Fruit fly (Drosophila melanogaster) whole organism, embryonic: ENCODE results near the gene eIF3h.

Experiments used
- Atf6 ChIP-seq: fragments of 200-800 bp; sonication (Bioruptor generic); IDR thresholded peaks from 2 replicates; pipeline ENCODE4 v1.3.6; 2022; ENCODE audit warnings: missing biosample characterization, missing genetic modification characterization
- CG11398 ChIP-seq: fragments of 200-800 bp; sonication (Bioruptor generic); optimal IDR thresholded peaks from 2 replicates; lab custom pipeline; 2016; ENCODE audit warnings: missing biosample characterization, missing genetic modification characterization
- CG12299 ChIP-seq: fragments of 200-800 bp; sonication (Bioruptor generic); optimal IDR thresholded peaks from 2 replicates; lab custom pipeline; 2018; ENCODE audit warnings: missing biosample characterization, mild to moderate bottlenecking, missing genetic modification characterization
- CG12942 ChIP-seq: fragments of 200-800 bp; sonication (Bioruptor generic); optimal IDR thresholded peaks from 3 replicates; lab custom pipeline; 2016; ENCODE audit warnings: missing biosample characterization, missing genetic modification characterization
- CG15601 ChIP-seq: fragments of 200-800 bp; sonication (Bioruptor generic); optimal IDR thresholded peaks from 3 replicates; lab custom pipeline; 2019; ENCODE audit warnings: missing biosample characterization, mild to moderate bottlenecking, missing genetic modification characterization, moderate library complexity
- CG2712 ChIP-seq: fragments of 200-800 bp; optimal IDR thresholded peaks from 3 replicates; lab custom pipeline; 2019; ENCODE audit warnings: missing biosample characterization, mild to moderate bottlenecking, missing genetic modification characterization, moderate library complexity
- CG32532 ChIP-seq: fragments of 200-800 bp; sonication (Bioruptor generic); IDR thresholded peaks from 2 replicates; pipeline ENCODE4 v1.3.6; 2022; ENCODE audit warnings: missing biosample characterization, missing genetic modification characterization
- CG5180 ChIP-seq: fragments of 200-800 bp; sonication (Bioruptor generic); optimal IDR thresholded peaks from 3 replicates; lab custom pipeline; 2017; ENCODE audit warnings: missing biosample characterization, missing genetic modification characterization, mild to moderate bottlenecking, moderate library complexity, missing genetic modification reagents
- CG8089 ChIP-seq: fragments of 200-800 bp; sonication (Bioruptor generic); optimal IDR thresholded peaks from 3 replicates; lab custom pipeline; 2016; ENCODE audit warnings: missing biosample characterization, missing genetic modification characterization
- CG9437 ChIP-seq: fragments of 200-800 bp; sonication (Bioruptor generic); optimal IDR thresholded peaks from 2 replicates; lab custom pipeline; 2018; ENCODE audit warnings: missing biosample characterization, mild to moderate bottlenecking, missing genetic modification characterization
- CG9797 ChIP-seq: fragments of 200-800 bp; sonication (Bioruptor generic); optimal IDR thresholded peaks from 3 replicates; lab custom pipeline; 2018; ENCODE audit warnings: missing biosample characterization, mild to moderate bottlenecking, missing genetic modification characterization
- CTCF ChIP-seq: fragments of 200-800 bp; sonication (Bioruptor generic); optimal IDR thresholded peaks from 2 replicates; lab custom pipeline; 2017; ENCODE audit warnings: missing biosample characterization, mild to moderate bottlenecking, missing genetic modification characterization, moderate library complexity
- Ets65A ChIP-seq: fragments of 200-800 bp; sonication (Bioruptor generic); peaks from one replicate; lab custom pipeline; 2016; ENCODE audit warnings: missing biosample characterization, missing genetic modification characterization
- MBD-R2 ChIP-seq: fragments of 200-800 bp; sonication (Bioruptor generic); IDR thresholded peaks from 2 replicates; pipeline ENCODE4 v1.3.6; 2022; ENCODE audit warnings: missing biosample characterization, missing genetic modification characterization
- MESR4 ChIP-seq: fragments of 200-800 bp; sonication (Bioruptor generic); optimal IDR thresholded peaks from 2 replicates; lab custom pipeline; 2018; ENCODE audit warnings: missing biosample characterization, mild to moderate bottlenecking, missing genetic modification characterization, moderate library complexity
- Med ChIP-seq: fragments of 200-800 bp; sonication (Bioruptor generic); peaks from one replicate; lab custom pipeline; 2016; ENCODE audit warnings: missing biosample characterization, missing genetic modification characterization, mild to moderate bottlenecking, inconsistent platforms, moderate library complexity
- Rfx ChIP-seq: fragments of 200-800 bp; sonication (Bioruptor generic); IDR thresholded peaks from 2 replicates; pipeline ENCODE4 v1.3.6; 2022; ENCODE audit warnings: missing biosample characterization, missing genetic modification characterization
- abd-A ChIP-seq: fragments of 200-800 bp; sonication (Bioruptor generic); optimal IDR thresholded peaks from 3 replicates; lab custom pipeline; 2019; ENCODE audit warnings: missing biosample characterization, mild to moderate bottlenecking, missing genetic modification characterization, moderate library complexity
- bbx ChIP-seq: fragments of 200-800 bp; sonication (Bioruptor generic); IDR thresholded peaks from 2 replicates; pipeline ENCODE4 v1.3.6; 2022; ENCODE audit warnings: missing biosample characterization, missing genetic modification characterization; ENCODE audit not compliant: partially characterized antibody
- cas ChIP-seq: fragments of 200-800 bp; sonication (Bioruptor generic); IDR thresholded peaks from 2 replicates; pipeline ENCODE4 v1.3.6; 2022; ENCODE audit warnings: missing biosample characterization, missing genetic modification characterization
- chinmo ChIP-seq: fragments of 200-800 bp; sonication (Bioruptor generic); IDR thresholded peaks from 4 replicates; pipeline ENCODE4 v1.3.6; 2022; ENCODE audit warnings: missing biosample characterization, missing genetic modification characterization; ENCODE audit not compliant: partially characterized antibody
- ewg ChIP-seq: fragments of 200-800 bp; sonication (Bioruptor generic); optimal IDR thresholded peaks from 3 replicates; lab custom pipeline; 2017; ENCODE audit warnings: mild to moderate bottlenecking, missing biosample characterization, missing genetic modification reagents, missing genetic modification characterization
- fru ChIP-seq: fragments of >200 bp; optimal IDR thresholded peaks from 2 replicates; lab custom pipeline; 2017
- ftz-f1 ChIP-seq: fragments of 200-800 bp; sonication (Bioruptor generic); optimal IDR thresholded peaks from 2 replicates; lab custom pipeline; 2016; ENCODE audit warnings: missing biosample characterization, missing genetic modification characterization
- gcm ChIP-seq: fragments of 200-800 bp; sonication (Bioruptor generic); optimal IDR thresholded peaks from 2 replicates; lab custom pipeline; 2019; ENCODE audit warnings: missing biosample characterization, mild to moderate bottlenecking, missing genetic modification characterization, moderate library complexity
- gfzf ChIP-seq: fragments of 200-800 bp; sonication (Bioruptor generic); optimal IDR thresholded peaks from 2 replicates; lab custom pipeline; 2016; ENCODE audit warnings: missing biosample characterization, mild to moderate bottlenecking, missing genetic modification characterization, moderate library complexity
- hbn ChIP-seq: fragments of 200-800 bp; sonication (Bioruptor generic); IDR thresholded peaks from 2 replicates; pipeline ENCODE4 v1.3.6; 2022; ENCODE audit warnings: missing biosample characterization, missing genetic modification characterization; ENCODE audit not compliant: partially characterized antibody
- lilli ChIP-seq: fragments of 200-800 bp; sonication (Bioruptor generic); optimal IDR thresholded peaks from 3 replicates; lab custom pipeline; 2016; ENCODE audit warnings: missing biosample characterization, missing genetic modification characterization
- pan ChIP-seq, 4 experiments: fragments of >200 bp in 3 of 4; fragments of 200-800 bp in 1 of 4; sonication (Bioruptor generic) in 1 of 4; optimal IDR thresholded peaks in 3 of 4; IDR thresholded peaks in 1 of 4; 2 replicates each; pipeline versions ENCODE4 v1.3.6 to Lab custom; 2017 to 2022; ENCODE audit warnings: missing biosample characterization in 2 of 4, missing genetic modification characterization in 2 of 4, mixed read lengths in 1 of 4
- peb ChIP-seq: fragments of 200-800 bp; sonication (Bioruptor generic); IDR thresholded peaks from 2 replicates; pipeline ENCODE4 v1.3.6; 2022; ENCODE audit warnings: missing biosample characterization, missing genetic modification characterization
- pzg ChIP-seq: fragments of 200-800 bp; sonication (Bioruptor generic); optimal IDR thresholded peaks from 3 replicates; lab custom pipeline; 2018; ENCODE audit warnings: missing biosample characterization, mild to moderate bottlenecking, missing genetic modification characterization, moderate library complexity
- salm ChIP-seq: fragments of 200-800 bp; sonication (Bioruptor generic); optimal IDR thresholded peaks from 2 replicates; lab custom pipeline; 2018; ENCODE audit warnings: missing biosample characterization, mild to moderate bottlenecking, missing genetic modification characterization
- scrt ChIP-seq: fragments of 200-800 bp; sonication (Bioruptor generic); optimal IDR thresholded peaks from 2 replicates; lab custom pipeline; 2018; ENCODE audit warnings: missing biosample characterization, mild to moderate bottlenecking, missing genetic modification characterization, moderate library complexity
- sens ChIP-seq: fragments of 200-800 bp; sonication (Bioruptor generic); peaks from one replicate; lab custom pipeline; 2016; ENCODE audit warnings: missing biosample characterization, missing genetic modification characterization
- seq ChIP-seq: fragments of 200-800 bp; sonication (Bioruptor generic); IDR thresholded peaks from 2 replicates; pipeline ENCODE4 v1.3.6; 2022; ENCODE audit warnings: missing biosample characterization, missing genetic modification characterization
- sim ChIP-seq: fragments of 200-800 bp; sonication (Bioruptor generic); IDR thresholded peaks from 2 replicates; pipeline ENCODE4 v1.3.6; 2022; ENCODE audit warnings: missing biosample characterization, missing genetic modification characterization
- tap ChIP-seq: fragments of 200-800 bp; optimal IDR thresholded peaks from 3 replicates; lab custom pipeline; 2019; ENCODE audit warnings: missing biosample characterization, mild to moderate bottlenecking, missing genetic modification characterization, moderate library complexity
- ttk ChIP-seq: fragments of 200-800 bp; sonication (Bioruptor generic); IDR thresholded peaks from 2 replicates; pipeline ENCODE4 v2.1.2; 2022; ENCODE audit warnings: missing biosample characterization, missing genetic modification characterization
- twi ChIP-seq: fragments of 200-800 bp; optimal IDR thresholded peaks from 2 replicates; lab custom pipeline; 2019; ENCODE audit warnings: missing biosample characterization, mild to moderate bottlenecking, missing genetic modification characterization, moderate library complexity
- vfl ChIP-seq: fragments of 200-800 bp; sonication (Bioruptor generic); optimal IDR thresholded peaks from 2 replicates; lab custom pipeline; 2016; ENCODE audit warnings: missing biosample characterization, missing genetic modification characterization
- zf30C ChIP-seq: fragments of 200-800 bp; sonication (Bioruptor generic); optimal IDR thresholded peaks from 3 replicates; lab custom pipeline; 2018; ENCODE audit warnings: missing biosample characterization, mild to moderate bottlenecking, missing genetic modification characterization

eIF3h gene

dm6 chr2L:5050825-5051224 is 2.1 kb downstream of the eIF3h start, which contains the start of gene CG9121 (continued):
- TF ChIP-seq gfzf (no peak), salm (tag; lab: Kevin White, UChicago) (no peak), CG12299 (tag; lab: Kevin White, UChicago) (no peak), CG11398 (GFP tag; lab: Kevin White, UChicago) (no peak), ewg (GFP tag; lab: Kevin White, UChicago) (peak; percentile 91), hbn (GFP tag; lab: Robert Waterston, UW) (no peak), seq (GFP tag; lab: Robert Waterston, UW) (peak; percentile 64; the same call in 1 of the 2 replicates), sens (GFP tag; lab: Kevin White, UChicago) (peak; percentile 12), CTCF (no peak), Med (GFP tag; lab: Kevin White, UChicago) (peak; percentile 9), pzg (GFP tag; lab: Kevin White, UChicago) (peak; percentile 7), CG12942 (GFP tag; lab: Kevin White, UChicago) (no peak), abd-A (tag; lab: Kevin White, UChicago) (peak; percentile 67), twi (no peak), MESR4 (GFP tag; lab: Kevin White, UChicago) (peak; percentile 47), fru (lab: Kevin White, UChicago) (no peak), vfl (GFP tag; lab: Kevin White, UChicago) (no peak), chinmo (peak; percentile 71; the same call in 1 of the 4 replicates), cas (GFP tag; lab: Robert Waterston, UW) (no peak), Atf6 (GFP tag; lab: Robert Waterston, UW) (no peak), CG9797 (no peak), pan (optimal IDR thresholded peaks at IDR 0.05; lab: Kevin White, UChicago) (no peak), pan (GFP tag; optimal IDR thresholded peaks at IDR 0.05 in 1 of 2, IDR thresholded peaks at IDR 0.05 in 1 of 2) (no peak), CG2712 (tag; lab: Kevin White, UChicago) (no peak), peb (no peak)

- no peak for TF ChIP-seq sim (GFP tag; lab: Robert Waterston, UW)
- TF ChIP-seq zf30C: peak; percentile 67
- TF ChIP-seq ttk: peak; percentile 38; the same call in 1 of the 2 replicates
- TF ChIP-seq MBD-R2 (GFP tag; lab: Robert Waterston, UW): no peak
- 0 out of 2 replicates have a peak, but pooled peaks have one; percentile 15 for TF ChIP-seq bbx (GFP tag; lab: Robert Waterston, UW)
- TF ChIP-seq CG15601 (tag; lab: Kevin White, UChicago): peak; percentile 29
- TF ChIP-seq CG5180 (GFP tag; lab: Kevin White, UChicago): peak; percentile 93
- TF ChIP-seq, all 482 proteins: peak for 5
These were observed 2.9 kb downstream of the eIF3h start for dm6 chr2L:5049974-5050373.

- TF ChIP-seq tap (tag; lab: Kevin White, UChicago) (no peak), ftz-f1 (GFP tag; lab: Kevin White, UChicago) (no peak), Rfx (no peak), CG9437 (GFP tag; lab: Kevin White, UChicago) (no peak), peb (no peak), scrt (GFP tag; lab: Kevin White, UChicago) (no peak), gcm (peak; percentile 11), Ets65A (peak; percentile 93), CG32532 (no peak), hbn (GFP tag; lab: Robert Waterston, UW) (no peak), CG8089 (GFP tag; lab: Kevin White, UChicago) (no peak), lilli (GFP tag; lab: Kevin White, UChicago) (no peak)
These were observed 6.6 kb downstream of the eIF3h start for dm6 chr2L:5046261-5046660.
